Fruit fly (Drosophila melanogaster) whole organism, pupa: ENCODE results near the gene rec.

ENCODE experiments used
- CG10348 ChIP-seq: fragments of 200-800 bp; sonication (Bioruptor generic); IDR thresholded peaks from 2 replicates; pipeline ENCODE4 v1.3.6; 2022; ENCODE audit warnings: missing biosample characterization, missing genetic modification characterization
- CG12605 ChIP-seq: fragments of 200-800 bp; sonication (Bioruptor generic); IDR thresholded peaks from 2 replicates; pipeline ENCODE4 v1.3.6; 2022; ENCODE audit warnings: missing biosample characterization, missing genetic modification characterization
- CG14655 ChIP-seq: fragments of 200-800 bp; sonication (Bioruptor generic); optimal IDR thresholded peaks from 3 replicates; lab custom pipeline; 2017; ENCODE audit warnings: mild to moderate bottlenecking, missing biosample characterization, missing genetic modification reagents, missing genetic modification characterization
- CG17806 ChIP-seq: fragments of 200-800 bp; sonication (Bioruptor generic); optimal IDR thresholded peaks from 2 replicates; lab custom pipeline; 2018; ENCODE audit warnings: missing biosample characterization, mild to moderate bottlenecking, missing genetic modification characterization, moderate library complexity
- CG32121 ChIP-seq: fragments of 200-800 bp; sonication (Bioruptor generic); IDR thresholded peaks from 2 replicates; pipeline ENCODE4 v1.3.6; 2022; ENCODE audit warnings: missing biosample characterization, missing genetic modification characterization
- CG4496 ChIP-seq: fragments of 200-800 bp; sonication (Bioruptor generic); IDR thresholded peaks from 3 replicates; pipeline ENCODE4 v1.3.6; 2022; ENCODE audit warnings: missing biosample characterization, missing genetic modification characterization
- CG9948 ChIP-seq: fragments of 200-800 bp; sonication (Bioruptor generic); optimal IDR thresholded peaks from 2 replicates; lab custom pipeline; 2018; ENCODE audit warnings: missing biosample characterization, mild to moderate bottlenecking, missing genetic modification characterization, moderate library complexity
- Ets98B ChIP-seq: fragments of 200-800 bp; sonication (Bioruptor generic); IDR thresholded peaks from 2 replicates; pipeline ENCODE4 v1.3.6; 2022; ENCODE audit warnings: missing biosample characterization, missing genetic modification characterization
- Pif1A ChIP-seq: fragments of 200-800 bp; sonication (Bioruptor generic); optimal IDR thresholded peaks from 3 replicates; lab custom pipeline; 2016; ENCODE audit warnings: missing biosample characterization, missing genetic modification characterization
- Pif1B ChIP-seq: fragments of 200-800 bp; sonication (Bioruptor generic); optimal IDR thresholded peaks from 3 replicates; lab custom pipeline; 2016; ENCODE audit warnings: missing biosample characterization, missing genetic modification characterization
- Snoo ChIP-seq: fragments of 200-800 bp; sonication (Bioruptor generic); optimal IDR thresholded peaks from 3 replicates; lab custom pipeline; 2017; ENCODE audit warnings: missing biosample characterization, mild to moderate bottlenecking, missing genetic modification characterization, inconsistent platforms

DNA sequence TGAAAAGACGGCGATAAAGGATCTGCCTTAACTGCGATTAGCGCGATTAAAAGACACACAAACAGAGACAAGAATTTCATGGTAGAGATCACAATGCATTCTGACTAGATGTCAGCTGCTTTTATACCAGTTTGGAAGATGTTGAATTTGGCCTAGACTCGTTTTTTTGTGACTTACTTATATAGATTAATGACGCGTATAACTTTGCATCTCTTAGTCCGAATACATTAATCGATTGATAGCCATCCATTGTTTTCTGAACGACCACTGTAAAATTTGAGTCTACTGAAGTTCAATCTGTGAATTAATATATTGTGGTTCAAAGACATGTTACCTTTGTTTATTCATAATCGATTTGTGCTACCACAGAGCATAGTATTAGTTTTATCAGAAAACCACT lies 57.2 kb downstream of the rec start, which contains the start of gene CG45207:
- TF ChIP-seq Pif1B (GFP tag; lab: Kevin White, UChicago): no peak
- no peak for TF ChIP-seq CG32121 (GFP tag; lab: Robert Waterston, UW)
- TF ChIP-seq CG9948 (tag; lab: Kevin White, UChicago): no peak
- no peak for TF ChIP-seq Ets98B
- TF ChIP-seq CG10348: no peak
- no peak for TF ChIP-seq Snoo (tag; lab: Kevin White, UChicago)
- TF ChIP-seq CG17806 (tag; lab: Kevin White, UChicago): no peak
- no peak for TF ChIP-seq CG4496 (GFP tag; lab: Robert Waterston, UW)
- TF ChIP-seq Pif1A (GFP tag; lab: Kevin White, UChicago): no peak
- no peak for TF ChIP-seq CG14655 (GFP tag; lab: Kevin White, UChicago)
- TF ChIP-seq CG12605: no peak
